Fruit fly (Drosophila melanogaster): ENCODE data around the gene mRpS34.

Gene mRpS34

dm6 chr3L:16361200-16361815 is 13.4 kb downstream of the mRpS34 start (continued):
- no peak for TF ChIP-seq lola (GFP tag; optimal IDR thresholded peaks at IDR 0.05)
- no peak for TF ChIP-seq brk (GFP tag; optimal IDR thresholded peaks at IDR 0.05)
- TF ChIP-seq Dif (GFP tag; optimal IDR thresholded peaks at IDR 0.05; ENCODE audit: partially characterized antibody): no peak
- no peak for TF ChIP-seq N (GFP tag; optimal IDR thresholded peaks at IDR 0.05)
- peak; percentile 35 for TF ChIP-seq woc (GFP tag; optimal IDR thresholded peaks at IDR 0.05)
- peak; percentile 78 for TF ChIP-seq Sp1 (GFP tag; optimal IDR thresholded peaks at IDR 0.05)
- TF ChIP-seq usp (GFP tag; optimal IDR thresholded peaks at IDR 0.05): no peak

- TF ChIP-seq br (GFP tag; optimal IDR thresholded peaks at IDR 0.05) (no peak), woc (GFP tag; optimal IDR thresholded peaks at IDR 0.05) (no peak), h (GFP tag; optimal IDR thresholded peaks at IDR 0.05) (no peak), Hnf4 (GFP tag; optimal IDR thresholded peaks at IDR 0.05) (no peak), HLH106 (tag; optimal IDR thresholded peaks at IDR 0.05) (no peak), pan (optimal IDR thresholded peaks at IDR 0.05) (no peak), dmrt93B (GFP tag; optimal IDR thresholded peaks at IDR 0.05) (no peak), lola (GFP tag; optimal IDR thresholded peaks at IDR 0.05) (no peak), Rel (GFP tag; optimal IDR thresholded peaks at IDR 0.05) (no peak), Rel (tag; optimal IDR thresholded peaks at IDR 0.05) (no peak), Abd-B (GFP tag; optimal IDR thresholded peaks at IDR 0.05) (no peak), usp (GFP tag; optimal IDR thresholded peaks at IDR 0.05) (no peak), sv (GFP tag; optimal IDR thresholded peaks at IDR 0.05) (no peak), Hr83 (GFP tag; optimal IDR thresholded peaks at IDR 0.05; ENCODE audit: poor library complexity, severe bottlenecking) (no peak), CrebA (GFP tag; optimal IDR thresholded peaks at IDR 0.05; ENCODE audit: borderline replicate concordance) (no peak), dsf (GFP tag; optimal IDR thresholded peaks at IDR 0.05; ENCODE audit: borderline replicate concordance) (no peak), dl (GFP tag; optimal IDR thresholded peaks at IDR 0.05; ENCODE audit: insufficient read depth in 1 of 2, partially characterized antibody in 2 of 2) (no peak), CG32264 (GFP tag; optimal IDR thresholded peaks at IDR 0.05) (no peak)
Measured at dm6 chr3L:16362119-16362653, 14.3 kb downstream of the mRpS34 start, which contains the start of gene Cpr72Ea. Gene Cpr72Ea, plus strand, starts transcription at chr3L:16362603.

dm6 chr3L:16364182-16364581 is 16.3 kb downstream of the mRpS34 start:
- no peak for TF ChIP-seq Myc (optimal IDR thresholded peaks at IDR 0.05)
- TF ChIP-seq Hnf4 (GFP tag; optimal IDR thresholded peaks at IDR 0.05): peak; percentile 65
- no peak for TF ChIP-seq usp (GFP tag; optimal IDR thresholded peaks at IDR 0.05)
- TF ChIP-seq Mio (GFP tag; optimal IDR thresholded peaks at IDR 0.05): no peak
- peak; percentile 70 for TF ChIP-seq rgr (GFP tag; optimal IDR thresholded peaks at IDR 0.05)
- no peak for TF ChIP-seq Abd-B (GFP tag; optimal IDR thresholded peaks at IDR 0.05)
- no peak for TF ChIP-seq pan (optimal IDR thresholded peaks at IDR 0.05)
- peak; percentile 69 for TF ChIP-seq ey (GFP tag; optimal IDR thresholded peaks at IDR 0.05)
- TF ChIP-seq CrebA (GFP tag; optimal IDR thresholded peaks at IDR 0.05; ENCODE audit: borderline replicate concordance): no peak
- TF ChIP-seq psq (GFP tag; optimal IDR thresholded peaks at IDR 0.05): peak; percentile 66
- no peak for TF ChIP-seq Hr83 (GFP tag; optimal IDR thresholded peaks at IDR 0.05; ENCODE audit: poor library complexity, severe bottlenecking)
- TF ChIP-seq tai (GFP tag; optimal IDR thresholded peaks at IDR 0.05): no peak
- peak; percentile 39 for TF ChIP-seq CG9705 (GFP tag; optimal IDR thresholded peaks at IDR 0.05)
- no peak for TF ChIP-seq jim (GFP tag; optimal IDR thresholded peaks at IDR 0.05)
- TF ChIP-seq Hr78 (GFP tag; optimal IDR thresholded peaks at IDR 0.05): no peak
- no peak for TF ChIP-seq dsf (GFP tag; optimal IDR thresholded peaks at IDR 0.05; ENCODE audit: borderline replicate concordance)
- TF ChIP-seq lola (GFP tag; optimal IDR thresholded peaks at IDR 0.05): no peak
- TF ChIP-seq sage (GFP tag; optimal IDR thresholded peaks at IDR 0.05): no peak
- TF ChIP-seq Rel (GFP tag; optimal IDR thresholded peaks at IDR 0.05): no peak
- TF ChIP-seq Rel (tag; optimal IDR thresholded peaks at IDR 0.05): no peak
- peak; percentile 67 for TF ChIP-seq woc (GFP tag; optimal IDR thresholded peaks at IDR 0.05)
- peak in 1 of 2 experiments; percentile 78 for TF ChIP-seq foxo (GFP tag; optimal IDR thresholded peaks at IDR 0.05)
- TF ChIP-seq fru (GFP tag; optimal IDR thresholded peaks at IDR 0.05): peak; percentile 81
- no peak for TF ChIP-seq GATAd (GFP tag; optimal IDR thresholded peaks at IDR 0.05)
- TF ChIP-seq dl (GFP tag; optimal IDR thresholded peaks at IDR 0.05; ENCODE audit: insufficient read depth in 1 of 2, partially characterized antibody in 2 of 2): no peak
- peak; percentile 83 for TF ChIP-seq h (GFP tag; optimal IDR thresholded peaks at IDR 0.05)
- peak; percentile 27 for TF ChIP-seq brk (GFP tag; optimal IDR thresholded peaks at IDR 0.05)
- no peak for TF ChIP-seq Dfd (GFP tag; optimal IDR thresholded peaks at IDR 0.05)
- TF ChIP-seq dmrt93B (GFP tag; optimal IDR thresholded peaks at IDR 0.05): peak; percentile 56
- no peak for TF ChIP-seq Dif (GFP tag; optimal IDR thresholded peaks at IDR 0.05; ENCODE audit: partially characterized antibody)
- TF ChIP-seq br (GFP tag; optimal IDR thresholded peaks at IDR 0.05): peak; percentile 73
- TF ChIP-seq HLH106 (tag; optimal IDR thresholded peaks at IDR 0.05): peak; percentile 82
- no peak for TF ChIP-seq Vsx2 (GFP tag; optimal IDR thresholded peaks at IDR 0.05; ENCODE audit: partially characterized antibody)
- TF ChIP-seq CG32264 (GFP tag; optimal IDR thresholded peaks at IDR 0.05): peak; percentile 25
- no peak for TF ChIP-seq Jra (GFP tag; optimal IDR thresholded peaks at IDR 0.05)
- peak; percentile 78 for TF ChIP-seq Sp1 (GFP tag; optimal IDR thresholded peaks at IDR 0.05)
- no peak for TF ChIP-seq N (GFP tag; optimal IDR thresholded peaks at IDR 0.05)
- TF ChIP-seq OdsH (GFP tag; optimal IDR thresholded peaks at IDR 0.05): peak; percentile 81
- TF ChIP-seq sv (GFP tag; optimal IDR thresholded peaks at IDR 0.05): no peak

Data from whole organism, wandering third instar larva.